Fruit fly (Drosophila melanogaster) whole organism: ENCODE results near the gene betaTub97EF.
"Not testable (repeated sequence)": the region's sequence is repeated elsewhere in the genome, so short reads cannot be mapped to it uniquely, and the experiment has no call there.

Experiments used
- CG8478 ChIP-seq: fragments of >200 bp; optimal IDR thresholded peaks from 2 replicates; lab custom pipeline; 2018; ENCODE audit warnings: inconsistent platforms
- Dll ChIP-seq: fragments of >200 bp; optimal IDR thresholded peaks from 2 replicates; lab custom pipeline; 2017
- EcR ChIP-seq, 2 experiments: fragments of >200 bp; optimal IDR thresholded peaks; 2 replicates each; lab custom pipeline; 2017; ENCODE audit warnings: missing biosample characterization in 2 of 2, missing genetic modification characterization in 2 of 2, missing genetic modification reagents in 2 of 2
- pan ChIP-seq: fragments of >200 bp; optimal IDR thresholded peaks from 2 replicates; lab custom pipeline; 2017
- psq ChIP-seq: fragments of >200 bp; optimal IDR thresholded peaks from 2 replicates; lab custom pipeline; 2017
- usp ChIP-seq: fragments of >200 bp; optimal IDR thresholded peaks from 2 replicates; lab custom pipeline; 2017; ENCODE audit warnings: missing biosample characterization, missing genetic modification characterization, mixed read lengths

Gene betaTub97EF

DNA sequence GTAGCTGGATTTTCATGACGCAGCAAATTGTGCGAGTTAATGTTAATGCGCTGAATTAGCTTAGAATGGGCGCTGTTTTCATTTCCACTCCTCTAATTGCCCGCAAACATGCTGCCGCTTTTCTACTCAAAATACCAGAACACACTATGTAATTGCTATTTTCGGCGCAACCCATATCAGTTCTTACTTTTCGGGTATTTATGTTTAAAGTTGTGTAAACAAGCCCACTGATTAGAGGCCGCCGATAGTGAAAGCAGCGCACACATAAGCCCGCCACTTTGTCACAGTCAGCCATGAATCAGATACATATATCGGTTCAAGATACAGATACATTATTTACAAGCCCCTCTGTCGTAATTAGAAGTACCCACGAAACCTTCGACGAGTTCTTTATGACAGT, 1.4 kb downstream of the betaTub97EF start:
- TF ChIP-seq usp (GFP tag; lab: Kevin White, UChicago) (no peak), pan (lab: Kevin White, UChicago) (no peak), CG8478 (lab: Kevin White, UChicago) (no peak), psq (lab: Kevin White, UChicago) (no peak), EcR (GFP tag; optimal IDR thresholded peaks at IDR 0.05; lab: Kevin White, UChicago) (no peak), Dll (lab: Kevin White, UChicago) (no peak)

DNA sequence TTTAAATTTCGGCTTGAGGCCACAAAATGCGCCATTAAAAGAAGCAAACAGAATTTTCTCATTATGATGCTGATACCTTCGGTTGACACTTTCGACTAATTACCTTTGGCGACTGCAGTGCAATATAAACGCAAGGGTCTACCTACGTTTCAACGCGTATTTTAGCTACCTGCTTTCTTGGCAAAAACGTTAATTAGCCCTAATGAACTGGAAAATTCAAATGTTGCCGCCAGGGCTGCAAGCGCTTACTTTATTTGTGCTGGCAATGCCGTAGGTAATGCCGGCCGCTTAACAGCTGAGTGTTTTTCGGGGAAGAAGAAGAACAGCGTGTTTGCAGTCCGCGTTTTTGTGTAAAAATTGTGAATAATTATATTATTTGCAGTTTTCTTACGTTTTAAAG, 25.1 kb downstream of the betaTub97EF start, which contains the start of the genes CG31131 and CG4849:
CG31131 (minus strand) TSS at position 101 of the 400 bp plus-strand sequence.
CG4849 (plus strand) TSS at position 297 of the 400 bp plus-strand sequence.
- TF ChIP-seq CG8478 (lab: Kevin White, UChicago); usp (GFP tag; lab: Kevin White, UChicago); psq (lab: Kevin White, UChicago): not testable (repeated sequence)

DNA sequence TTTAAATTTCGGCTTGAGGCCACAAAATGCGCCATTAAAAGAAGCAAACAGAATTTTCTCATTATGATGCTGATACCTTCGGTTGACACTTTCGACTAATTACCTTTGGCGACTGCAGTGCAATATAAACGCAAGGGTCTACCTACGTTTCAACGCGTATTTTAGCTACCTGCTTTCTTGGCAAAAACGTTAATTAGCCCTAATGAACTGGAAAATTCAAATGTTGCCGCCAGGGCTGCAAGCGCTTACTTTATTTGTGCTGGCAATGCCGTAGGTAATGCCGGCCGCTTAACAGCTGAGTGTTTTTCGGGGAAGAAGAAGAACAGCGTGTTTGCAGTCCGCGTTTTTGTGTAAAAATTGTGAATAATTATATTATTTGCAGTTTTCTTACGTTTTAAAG, 27.7 kb downstream of the betaTub97EF start, which contains the start of gene CG31253:
CG31253 (minus strand) TSS at position 101 of the 400 bp plus-strand sequence.
- not testable (repeated sequence) for TF ChIP-seq usp (GFP tag; lab: Kevin White, UChicago); pan (lab: Kevin White, UChicago); EcR (GFP tag; optimal IDR thresholded peaks at IDR 0.05; lab: Kevin White, UChicago)

DNA sequence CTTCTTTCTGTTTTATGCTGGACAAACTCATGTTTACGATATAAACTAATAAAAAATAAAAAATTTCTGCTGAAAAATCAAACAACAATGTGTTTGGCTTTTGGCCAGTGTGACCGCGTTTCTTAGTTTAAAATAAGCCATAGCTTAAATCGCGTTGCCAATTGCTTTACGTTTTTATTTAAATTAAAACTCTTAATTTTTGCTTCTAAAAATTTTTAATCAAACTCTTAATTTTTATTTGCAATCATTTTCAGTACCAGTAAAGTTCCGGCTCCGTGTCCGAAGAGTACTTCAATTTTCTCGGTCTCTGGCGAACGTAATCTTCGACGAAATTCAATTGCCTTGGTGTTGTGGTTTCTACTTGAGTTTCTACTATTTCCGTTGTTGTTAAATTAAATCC, 29.0 kb downstream of the betaTub97EF start, which contains the start of the genes CG42487 and CG4884:
CG42487 (minus strand) TSS at position 101 of the 400 bp plus-strand sequence.
CG4884 (minus strand) TSS at position 101 of the 400 bp plus-strand sequence.
- not testable (repeated sequence) for TF ChIP-seq pan (lab: Kevin White, UChicago); EcR (GFP tag; optimal IDR thresholded peaks at IDR 0.05; lab: Kevin White, UChicago); usp (GFP tag; lab: Kevin White, UChicago)

DNA sequence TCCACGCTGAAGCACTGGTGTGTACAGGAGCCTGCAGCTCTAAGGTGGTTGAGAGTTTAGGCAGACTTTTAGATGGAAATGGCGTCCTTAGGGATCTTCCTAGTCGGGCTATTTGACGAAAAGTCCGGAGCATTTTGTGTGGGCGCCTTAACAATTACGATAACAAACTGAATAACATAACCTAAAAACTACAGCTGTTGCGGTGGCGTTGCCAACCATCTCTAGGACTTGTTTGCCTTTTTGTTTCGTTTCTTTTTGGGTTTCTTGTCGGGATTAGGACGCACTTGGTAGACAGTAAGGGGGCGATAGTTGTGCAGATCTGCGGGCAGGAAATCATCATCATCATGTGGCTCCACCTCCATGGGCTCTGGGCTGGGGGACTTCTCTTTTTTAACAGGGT, 30.2 kb downstream of the betaTub97EF start:
- no peak for TF ChIP-seq pan (lab: Kevin White, UChicago)
- TF ChIP-seq CG8478 (lab: Kevin White, UChicago): no peak
- no peak for TF ChIP-seq Dll (lab: Kevin White, UChicago)
- no peak for TF ChIP-seq usp (GFP tag; lab: Kevin White, UChicago)
- no peak for TF ChIP-seq EcR (GFP tag; optimal IDR thresholded peaks at IDR 0.05; lab: Kevin White, UChicago)
- TF ChIP-seq psq (lab: Kevin White, UChicago): no peak

DNA sequence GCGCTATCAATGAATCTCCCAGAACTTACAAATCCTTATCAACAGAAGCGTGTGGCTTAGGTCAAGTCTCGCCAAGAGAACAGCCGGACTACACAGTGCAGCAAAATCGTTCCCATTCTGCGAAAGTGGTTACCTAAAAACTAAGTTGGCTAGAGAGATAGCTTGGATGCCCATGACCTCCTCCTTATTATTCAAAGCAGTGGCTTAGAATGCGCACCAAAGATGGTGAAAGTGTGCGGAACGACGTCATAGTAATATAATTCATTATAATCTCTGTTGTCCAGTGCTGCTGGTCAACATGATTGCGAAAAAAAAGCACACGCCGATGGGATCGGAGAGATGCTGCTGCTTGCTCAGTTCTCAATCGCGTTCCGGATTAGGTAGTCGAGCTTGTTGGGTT, 33.7 kb downstream of the betaTub97EF start, which contains the start of gene Nep7:
Nep7 (plus strand) TSS at position 385 of the 400 bp plus-strand sequence.
- TF ChIP-seq Dll (lab: Kevin White, UChicago): no peak
- no peak for TF ChIP-seq pan (lab: Kevin White, UChicago)
- TF ChIP-seq usp (GFP tag; lab: Kevin White, UChicago): no peak
- TF ChIP-seq EcR (GFP tag; optimal IDR thresholded peaks at IDR 0.05; lab: Kevin White, UChicago): no peak
- no peak for TF ChIP-seq CG8478 (lab: Kevin White, UChicago)
- no peak for TF ChIP-seq psq (lab: Kevin White, UChicago)

DNA sequence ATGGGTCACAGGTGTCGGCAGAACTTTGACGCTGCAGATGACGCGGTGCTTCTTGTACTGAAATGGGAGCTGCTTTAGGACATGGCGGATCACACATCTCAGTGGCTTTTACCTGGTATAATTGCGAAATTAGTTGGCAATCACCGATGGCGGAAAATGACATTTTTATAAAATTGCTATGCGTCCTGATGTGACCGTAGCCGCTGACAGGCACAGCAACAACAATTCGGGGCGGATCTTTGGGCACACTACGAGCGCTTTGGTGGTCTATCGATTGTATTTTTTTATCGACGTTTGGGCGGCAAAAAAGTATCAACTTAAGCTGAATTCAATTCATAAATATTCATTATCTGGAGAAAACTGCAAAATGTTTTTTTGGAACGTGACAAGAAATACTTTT, 34.3 kb downstream of the betaTub97EF start, which contains the start of gene CG4951:
CG4951 (minus strand) TSS at position 223 of the 400 bp plus-strand sequence.
- TF ChIP-seq CG8478 (lab: Kevin White, UChicago) (no peak), pan (lab: Kevin White, UChicago) (no peak), EcR (GFP tag; optimal IDR thresholded peaks at IDR 0.05; lab: Kevin White, UChicago) (no peak), psq (lab: Kevin White, UChicago) (no peak), usp (GFP tag; lab: Kevin White, UChicago) (no peak), Dll (lab: Kevin White, UChicago) (no peak)

DNA sequence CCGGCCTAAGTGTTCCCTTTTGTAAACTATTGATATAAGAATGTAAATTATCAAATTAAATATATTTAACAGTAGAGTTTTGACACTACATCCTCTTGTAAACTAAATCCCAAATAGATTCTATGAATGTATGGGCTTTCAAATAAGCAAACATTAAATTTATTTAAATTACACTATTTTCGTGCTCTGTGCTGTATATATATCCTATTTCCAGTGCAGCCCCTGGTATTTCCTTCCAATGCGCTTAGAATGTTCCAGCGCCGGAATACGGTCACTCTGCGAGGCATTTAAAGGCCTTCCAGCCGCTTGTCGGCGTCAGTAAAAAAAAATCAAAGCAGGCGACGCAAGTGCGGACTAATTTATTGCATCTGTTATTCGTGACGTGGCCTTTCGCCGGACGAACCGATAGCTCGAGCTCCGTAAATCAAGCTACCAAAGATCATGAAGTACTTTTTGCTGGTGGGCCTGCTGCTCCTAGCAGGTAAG, 39.7 kb downstream of the betaTub97EF start, which contains the start of gene Gp93:
Gp93 (plus strand) TSS at position 291 of the 486 bp plus-strand sequence.
- TF ChIP-seq pan (lab: Kevin White, UChicago) (no peak), CG8478 (lab: Kevin White, UChicago) (no peak), EcR (GFP tag; optimal IDR thresholded peaks at IDR 0.05; lab: Kevin White, UChicago) (no peak), Dll (lab: Kevin White, UChicago) (no peak), usp (GFP tag; lab: Kevin White, UChicago) (no peak), psq (lab: Kevin White, UChicago) (no peak)

DNA sequence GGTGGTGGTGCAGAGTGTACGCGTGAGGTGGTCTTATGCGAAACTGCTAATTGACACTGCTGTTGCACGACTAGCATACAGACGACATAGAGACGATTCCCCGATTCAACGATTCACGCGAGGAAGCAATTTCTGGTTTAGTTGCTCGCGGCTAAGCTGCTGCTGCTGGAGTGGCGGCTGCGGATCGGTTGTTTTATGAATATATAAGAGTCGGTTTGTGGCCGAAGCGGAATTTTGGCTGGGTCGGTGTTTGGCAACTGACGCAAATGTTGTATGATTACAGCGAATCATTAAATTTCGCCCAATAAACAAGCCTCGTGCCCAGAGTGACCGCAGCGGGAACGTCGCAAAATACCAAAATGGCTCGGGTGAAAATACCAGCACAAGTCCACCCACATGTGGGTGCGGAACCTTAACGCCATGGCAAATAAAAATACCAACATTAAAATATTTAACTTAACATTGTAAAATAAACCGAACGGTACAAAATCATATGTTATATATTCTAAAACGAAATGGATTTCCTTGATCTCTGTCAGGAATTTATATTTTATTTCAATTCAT, 40.4 kb downstream of the betaTub97EF start, which contains the start of gene mfrn:
mfrn (minus strand) TSS at position 340 of the 564 bp plus-strand sequence.
- TF ChIP-seq pan (lab: Kevin White, UChicago) (no peak), usp (GFP tag; lab: Kevin White, UChicago) (no peak), Dll (lab: Kevin White, UChicago) (no peak), CG8478 (lab: Kevin White, UChicago) (no peak)

DNA sequence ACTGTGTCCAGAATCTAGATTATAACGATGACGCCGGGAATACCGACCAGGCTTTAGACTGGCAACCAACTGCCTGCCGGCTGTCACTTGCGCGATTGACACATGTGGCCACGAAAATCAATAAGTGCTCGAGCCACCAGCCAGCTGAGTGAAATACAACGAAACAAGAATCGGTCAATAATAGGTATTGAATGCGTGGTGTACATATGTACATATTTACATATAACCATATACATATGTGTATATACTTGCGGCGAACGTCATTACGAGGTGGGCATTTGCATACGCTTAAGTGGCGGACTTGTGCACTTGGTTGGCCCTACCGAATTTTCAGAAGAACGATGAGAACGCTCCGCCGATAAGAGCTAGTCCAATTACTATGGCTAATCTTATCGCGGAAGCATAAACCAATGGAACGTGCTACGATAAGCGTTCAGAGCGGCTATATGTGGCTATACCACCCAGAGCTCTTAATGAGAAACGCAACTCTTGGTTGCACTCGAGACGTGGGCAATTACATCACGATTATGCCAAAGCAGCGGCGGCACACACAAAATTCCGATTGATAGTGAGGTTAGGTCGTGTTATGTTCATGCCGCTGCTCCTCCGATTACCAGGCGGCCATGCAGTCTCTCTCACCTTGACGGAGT, 41.5 kb downstream of the betaTub97EF start:
- TF ChIP-seq CG8478 (lab: Kevin White, UChicago) (no peak), pan (lab: Kevin White, UChicago) (peak; percentile 4)

DNA sequence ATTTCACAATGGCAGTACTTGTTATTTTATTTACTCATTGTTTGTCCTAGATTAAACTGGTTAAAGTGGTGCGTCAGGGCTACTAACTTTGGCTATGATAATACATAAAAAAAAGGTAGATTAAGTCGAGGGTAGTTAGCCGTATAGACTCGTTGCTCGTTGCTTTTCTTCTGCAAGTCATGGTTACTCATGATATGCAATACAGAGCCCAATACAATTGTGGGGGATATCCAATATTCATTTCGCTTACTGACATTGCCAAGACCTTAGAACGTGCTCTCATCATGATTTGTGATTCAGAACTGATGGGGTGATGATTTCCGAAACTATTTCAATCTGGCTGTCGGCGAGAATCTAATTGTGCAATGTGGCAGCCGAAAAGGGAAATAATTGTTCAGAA, 42.8 kb downstream of the betaTub97EF start:
- TF ChIP-seq usp (GFP tag; lab: Kevin White, UChicago) (no peak), EcR (GFP tag; optimal IDR thresholded peaks at IDR 0.05; lab: Kevin White, UChicago) (no peak), Dll (lab: Kevin White, UChicago) (no peak), pan (lab: Kevin White, UChicago) (no peak), psq (lab: Kevin White, UChicago) (no peak), CG8478 (lab: Kevin White, UChicago) (no peak)
